Worm (Caenorhabditis elegans): ENCODE data around the gene R01H2.2.
A peak's percentile ranks its signal among the peaks of the same experiment; 100 is the strongest.

R01H2.2 gene

ce11 chrIII:7101814-7102477 is 45.6 kb downstream of the R01H2.2 start:
- TF ChIP-seq Y105C5A.15 (GFP tag; IDR thresholded peaks at IDR 0.05) (0 out of 2 replicates have a peak, but pooled peaks have one; percentile 9), lin-1 (GFP tag; IDR thresholded peaks at IDR 0.05) (0 out of 2 replicates have a peak, but pooled peaks have one; percentile 31), zfp-3 (GFP tag; conservative IDR thresholded peaks at IDR 0.05) (no peak), unc-62 (GFP tag; optimal IDR thresholded peaks at IDR 0.05 in 1 of 2) (no peak), unc-62 (tag; optimal IDR thresholded peaks at IDR 0.05) (no peak), skn-1 (tag; optimal IDR thresholded peaks at IDR 0.05) (no peak), arid-1 (GFP tag; conservative IDR thresholded peaks at IDR 0.05) (0 out of 2 replicates have a peak, but pooled peaks have one; percentile 20), F49E8.2 (tag; optimal IDR thresholded peaks at IDR 0.05; ENCODE audit: borderline replicate concordance) (peak; percentile 25), D1046.2 (GFP tag; IDR thresholded peaks at IDR 0.05) (0 out of 2 replicates have a peak, but pooled peaks have one; percentile 13), madf-5 (GFP tag; IDR thresholded peaks at IDR 0.05) (peak in 1 of 2 experiments; percentile 35; a peak in 1 of 4 replicates), lin-39 (tag; optimal IDR thresholded peaks at IDR 0.05) (no peak), F37D6.2 (tag; optimal IDR thresholded peaks at IDR 0.05) (no peak), lim-7 (GFP tag; IDR thresholded peaks at IDR 0.05) (0 out of 2 replicates have a peak, but pooled peaks have one; percentile 43), unc-130 (GFP tag; optimal IDR thresholded peaks at IDR 0.05) (peak; percentile 79)

- TF ChIP-seq ztf-7 (tag; optimal IDR thresholded peaks at IDR 0.05) = no peak
- TF ChIP-seq snpc-1.2 (GFP tag; IDR thresholded peaks at IDR 0.05) = peak; percentile 39; the same call in 1 of the 2 replicates
- TF ChIP-seq lin-38 (GFP tag; IDR thresholded peaks at IDR 0.05) = peak; percentile 90
- TF ChIP-seq vab-7 (GFP tag; IDR thresholded peaks at IDR 0.05) = no peak
- TF ChIP-seq egl-43 (GFP tag; IDR thresholded peaks at IDR 0.05) = no peak
- TF ChIP-seq sdz-12 (GFP tag; optimal IDR thresholded peaks at IDR 0.05) = no peak
- TF ChIP-seq mdt-29 (GFP tag; IDR thresholded peaks at IDR 0.05) = no peak
- TF ChIP-seq lsy-2 (tag; optimal IDR thresholded peaks at IDR 0.05) = no peak
- no peak for TF ChIP-seq fos-1 (tag; optimal IDR thresholded peaks at IDR 0.05)
- TF ChIP-seq zfp-3 (GFP tag; conservative IDR thresholded peaks at IDR 0.05) = no peak
- peak; percentile 86 for TF ChIP-seq Y48G9A.11 (GFP tag; IDR thresholded peaks at IDR 0.05)
- TF ChIP-seq ces-1 (GFP tag; optimal IDR thresholded peaks at IDR 0.05) = no peak
- peak; percentile 96 for TF ChIP-seq unc-130 (GFP tag; optimal IDR thresholded peaks at IDR 0.05)
- TF ChIP-seq F49E8.2 (tag; optimal IDR thresholded peaks at IDR 0.05; ENCODE audit: borderline replicate concordance) = peak; percentile 82
Measured at ce11 chrIII:7103940-7104440, 47.6 kb downstream of the R01H2.2 start, which contains the start of gene cpg-2. cpg-2 (minus strand) TSS chrIII:7103990.

ce11 chrIII:7106854-7107253 is 50.5 kb downstream of the R01H2.2 start:
- TF ChIP-seq rbr-2 (tag; optimal IDR thresholded peaks at IDR 0.05) (no peak), daf-16 (GFP tag; optimal IDR thresholded peaks at IDR 0.05) (no peak), daf-16 (tag; optimal IDR thresholded peaks at IDR 0.05) (peak; percentile 85), hlh-11 (tag; optimal IDR thresholded peaks at IDR 0.05) (peak; percentile 57), dmd-8 (GFP tag; IDR thresholded peaks at IDR 0.05) (no peak), dmd-6 (GFP tag; IDR thresholded peaks at IDR 0.05) (peak; percentile 14; the same call in 1 of the 2 replicates), nhr-28 (tag; optimal IDR thresholded peaks at IDR 0.05) (peak; percentile 14), lin-1 (GFP tag; IDR thresholded peaks at IDR 0.05) (0 out of 2 replicates have a peak, but pooled peaks have one; percentile 21), pqm-1 (tag; optimal IDR thresholded peaks at IDR 0.05) (peak; percentile 62)

- TF ChIP-seq hlh-30 (tag; optimal IDR thresholded peaks at IDR 0.05; ENCODE audit: insufficient read depth) (no peak), hif-1 (tag; optimal IDR thresholded peaks at IDR 0.05) (no peak), ceh-32 (tag; optimal IDR thresholded peaks at IDR 0.05; ENCODE audit: poor library complexity) (no peak), madf-5 (GFP tag; IDR thresholded peaks at IDR 0.05) (no peak), aha-1 (tag) (peak; percentile 82), lin-38 (GFP tag; IDR thresholded peaks at IDR 0.05) (no peak), F44E2.7 (GFP tag; IDR thresholded peaks at IDR 0.05) (no peak), jun-1 (tag; optimal IDR thresholded peaks at IDR 0.05) (no peak), dve-1 (tag; optimal IDR thresholded peaks at IDR 0.05; ENCODE audit: insufficient read depth) (peak; percentile 33), T26A8.4 (GFP tag; IDR thresholded peaks at IDR 0.05) (no peak), nhr-102 (tag; optimal IDR thresholded peaks at IDR 0.05) (no peak), unc-62 (GFP tag; optimal IDR thresholded peaks at IDR 0.05 in 1 of 2) (no peak), unc-62 (tag; optimal IDR thresholded peaks at IDR 0.05) (no peak), F49E8.2 (tag; optimal IDR thresholded peaks at IDR 0.05; ENCODE audit: borderline replicate concordance) (no peak), ztf-11 (tag; optimal IDR thresholded peaks at IDR 0.05) (no peak), snpc-4 (tag; optimal IDR thresholded peaks at IDR 0.05) (no peak), Y5F2A.4 (GFP tag; optimal IDR thresholded peaks at IDR 0.05) (no peak)
Measured at ce11 chrIII:7107965-7108364, 51.6 kb downstream of the R01H2.2 start, which contains the start of gene odd-1. odd-1 (plus strand) TSS chrIII:7108313.

Data from whole organism, L4 larva.